Fruit fly (Drosophila melanogaster): ENCODE results near the gene alpha-Est5.

Gene alpha-Est5

DNA sequence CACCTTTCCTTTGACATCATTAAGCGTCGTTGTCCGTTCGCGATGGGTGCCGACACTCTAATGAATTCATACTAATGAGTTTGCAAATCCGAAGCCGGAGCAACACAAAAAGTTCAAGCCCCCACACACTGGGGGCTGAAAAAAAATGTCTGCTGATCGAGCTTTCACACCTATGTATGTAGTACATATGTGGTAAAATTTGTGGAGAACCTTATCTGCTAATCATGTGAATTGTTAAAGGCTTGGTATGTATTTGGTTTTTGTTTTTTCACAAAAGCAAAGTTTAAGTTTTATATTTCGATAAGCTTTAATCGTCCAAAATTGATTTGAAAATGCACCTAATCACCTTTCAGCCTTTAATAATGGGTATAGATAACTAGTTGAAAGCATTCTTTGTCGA is at the start of gene alpha-Est5:
alpha-Est5 (minus strand) TSS at position 110 of the 400 bp plus-strand sequence.
- no peak for TF ChIP-seq noc (tag; optimal IDR thresholded peaks at IDR 0.05)

DNA sequence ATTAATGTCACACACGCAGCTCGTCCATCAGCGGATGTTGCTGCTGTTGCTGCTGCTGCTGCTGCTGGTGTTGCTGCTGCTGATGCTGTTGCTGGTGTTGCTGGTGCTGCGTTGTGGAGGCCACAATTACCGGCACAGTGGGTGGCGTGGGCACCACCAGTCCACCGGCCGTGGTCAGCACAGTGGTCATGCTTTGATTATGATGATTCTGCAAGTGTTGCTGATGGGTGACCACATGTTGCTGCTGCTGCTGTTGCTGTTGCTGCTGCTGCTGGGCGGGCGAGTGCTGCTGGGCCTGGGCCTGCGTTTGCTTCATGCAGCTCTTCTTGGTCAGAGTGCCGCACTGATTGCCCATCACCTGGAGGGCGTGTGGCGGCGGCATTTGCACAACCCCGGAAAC is 36.0 kb upstream of the alpha-Est5 start:
- no peak for TF ChIP-seq noc (tag; optimal IDR thresholded peaks at IDR 0.05)

- no peak for TF ChIP-seq noc (tag; optimal IDR thresholded peaks at IDR 0.05)
Observed at dm6 chr3R:7551708-7552107, 15.5 kb upstream of the alpha-Est5 start, which contains the start of gene CG45545. CG45545 (plus strand) TSS chr3R:7552008.

DNA sequence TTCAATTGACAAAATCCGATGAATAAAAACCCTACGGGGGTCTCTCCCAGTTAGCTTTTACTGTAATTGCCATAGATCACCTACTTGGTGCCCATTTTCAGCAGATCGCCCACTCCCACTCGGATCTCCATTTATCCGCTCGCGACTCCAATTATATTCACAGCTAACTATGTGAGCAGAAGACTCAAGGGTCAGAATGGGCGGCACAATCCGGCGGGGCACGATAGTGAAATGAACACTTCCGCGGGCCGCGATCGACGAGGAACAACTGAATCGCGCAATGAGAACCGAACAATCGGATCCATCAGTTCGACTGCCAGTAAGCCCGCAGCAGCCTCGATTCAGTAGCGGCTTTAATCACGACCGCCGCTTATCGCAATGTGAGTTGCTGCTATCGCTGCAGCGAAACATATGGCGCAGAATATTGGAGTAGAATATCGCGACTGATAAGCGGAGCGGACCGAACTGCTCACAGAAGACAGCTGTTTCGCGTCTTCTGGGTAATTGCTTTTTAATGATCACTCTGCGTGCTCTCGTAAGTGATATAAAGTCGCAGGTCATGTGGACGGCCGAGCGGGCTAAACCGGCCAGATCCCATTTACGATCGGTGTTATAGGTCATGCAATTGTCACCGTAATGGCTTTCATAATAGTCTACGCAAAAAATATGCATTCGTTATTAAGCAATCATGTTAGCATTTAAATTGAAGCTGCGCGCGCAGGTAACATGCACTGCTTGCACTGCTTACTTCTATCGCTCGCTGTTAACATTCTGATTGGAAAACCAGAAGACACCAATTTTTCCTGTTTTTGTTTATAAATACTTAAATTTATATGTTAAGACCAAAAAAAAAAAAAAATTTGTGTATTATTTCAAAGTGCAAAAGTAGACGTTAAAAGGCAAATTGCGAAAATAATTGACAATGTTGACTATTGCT is 12.9 kb upstream of the alpha-Est5 start, which contains the start of gene alpha-Est1:
alpha-Est1 (minus strand) TSS at position 317 of the 937 bp plus-strand sequence.
- TF ChIP-seq noc (tag; optimal IDR thresholded peaks at IDR 0.05), result peak; percentile 19

DNA sequence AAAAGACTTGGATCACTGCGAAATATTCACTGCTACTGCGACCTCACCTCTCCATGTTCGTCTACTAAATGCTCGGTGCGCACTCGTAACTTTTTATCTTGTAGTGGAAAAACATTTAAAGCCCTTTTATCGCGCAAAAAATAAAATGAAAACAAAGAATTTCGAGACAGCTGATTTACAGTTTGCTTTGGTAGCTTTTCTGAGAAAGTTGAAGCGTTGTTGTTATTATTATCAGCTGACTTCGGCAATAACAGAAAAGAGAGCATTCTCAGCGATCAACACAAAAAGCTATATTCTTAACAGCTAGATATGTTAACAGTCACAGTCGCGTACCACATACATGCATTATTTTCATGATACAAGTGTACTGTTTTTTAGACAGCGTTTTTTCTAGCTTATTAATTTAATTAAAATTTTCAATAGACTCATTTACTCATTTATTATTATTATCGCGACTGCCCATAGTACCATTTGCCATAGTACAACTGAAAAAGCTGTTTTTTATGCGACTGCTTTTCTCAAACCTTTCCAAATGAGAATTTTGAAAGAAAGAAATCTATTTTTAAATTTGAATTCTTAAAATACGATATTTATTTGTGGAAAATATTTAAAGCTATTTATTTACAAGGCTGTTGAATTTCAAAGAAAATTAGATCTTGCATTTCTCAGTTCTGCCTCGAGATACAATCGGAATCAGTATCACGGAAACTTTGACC is 5.1 kb upstream of the alpha-Est5 start, which contains the start of the genes alpha-Est3 and alpha-Est2:
alpha-Est3 (minus strand) TSS at position 487 of the 716 bp plus-strand sequence.
alpha-Est2 (plus strand) TSS at position 666 of the 716 bp plus-strand sequence.
- no peak for TF ChIP-seq noc (tag; optimal IDR thresholded peaks at IDR 0.05)

- TF ChIP-seq noc (tag; optimal IDR thresholded peaks at IDR 0.05), result no peak
Observed at dm6 chr3R:7538435-7538834, 2.2 kb upstream of the alpha-Est5 start, which contains the start of gene alpha-Est4. alpha-Est4 (minus strand) TSS chr3R:7538615.

DNA sequence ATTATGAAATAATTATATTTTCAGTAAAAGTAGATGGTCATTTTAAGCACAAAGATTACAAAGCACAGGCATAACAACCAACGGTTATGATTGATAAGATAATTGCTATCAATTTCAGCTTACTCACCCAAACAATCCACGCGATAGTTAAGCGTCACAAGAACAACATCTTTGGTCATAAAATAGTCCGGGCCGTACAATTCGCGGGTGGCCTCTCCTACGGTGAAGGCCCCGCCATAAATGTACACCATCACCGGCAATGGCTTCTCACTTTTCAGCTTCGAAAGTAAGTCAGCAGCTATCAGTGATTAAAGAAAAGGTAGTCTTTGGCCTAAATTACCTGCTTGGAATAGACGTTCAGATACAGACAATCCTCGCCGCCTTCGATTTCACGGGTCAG is 584 bp downstream of the alpha-Est5 start:
- TF ChIP-seq noc (tag; optimal IDR thresholded peaks at IDR 0.05), result no peak

- TF ChIP-seq noc (tag; optimal IDR thresholded peaks at IDR 0.05), result no peak
Observed at dm6 chr3R:7530184-7530821, 5.9 kb downstream of the alpha-Est5 start, which contains the start of the genes Rtnl2 and alphaTub84D. Rtnl2 (minus strand) TSS chr3R:7530241. alphaTub84D (plus strand) TSS chr3R:7530753.

- no peak for TF ChIP-seq noc (tag; optimal IDR thresholded peaks at IDR 0.05)
Observed at dm6 chr3R:7528677-7529076, 7.5 kb downstream of the alpha-Est5 start, which contains the start of gene alpha-Est6. alpha-Est6 (minus strand) TSS chr3R:7528777.

dm6 chr3R:7524160-7524559 is 12.0 kb downstream of the alpha-Est5 start:
- TF ChIP-seq noc (tag; optimal IDR thresholded peaks at IDR 0.05), result peak; percentile 29

- no peak for TF ChIP-seq noc (tag; optimal IDR thresholded peaks at IDR 0.05)
Observed at dm6 chr3R:7523594-7523993, 12.6 kb downstream of the alpha-Est5 start, which contains the start of gene alpha-Est7. alpha-Est7 (minus strand) TSS chr3R:7523753.

DNA sequence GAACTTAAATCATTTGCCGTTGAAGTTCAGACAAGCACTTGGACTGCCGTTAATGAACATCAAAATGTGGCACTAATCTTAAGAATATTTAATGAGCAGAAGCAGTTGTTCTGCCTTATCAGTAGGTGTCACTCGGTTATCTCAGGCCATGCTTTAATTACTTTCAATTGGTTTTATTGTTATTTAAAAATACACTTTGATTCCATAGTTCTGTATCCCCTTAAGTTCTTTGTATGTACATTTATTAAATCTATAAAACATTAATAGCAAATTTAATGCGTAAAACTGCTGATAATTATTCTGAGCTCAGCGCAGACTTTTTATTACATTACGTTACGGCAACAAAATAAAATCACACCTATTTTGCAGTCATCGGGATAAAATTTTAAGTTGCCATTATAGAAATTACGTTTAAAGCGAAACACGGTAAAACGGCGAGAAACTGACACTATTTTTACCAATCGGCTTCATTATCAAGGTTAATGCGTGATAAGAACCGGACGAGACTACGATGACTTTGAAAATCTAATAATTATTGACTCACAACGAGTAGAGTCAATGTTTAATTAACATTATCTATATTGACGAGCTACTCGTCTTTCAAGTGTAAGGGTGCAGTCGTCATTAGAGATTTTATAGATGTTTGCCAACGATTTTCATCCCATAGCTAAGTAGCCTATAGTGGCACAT is 13.8 kb downstream of the alpha-Est5 start:
- peak; percentile 84 for TF ChIP-seq noc (tag; optimal IDR thresholded peaks at IDR 0.05)

DNA sequence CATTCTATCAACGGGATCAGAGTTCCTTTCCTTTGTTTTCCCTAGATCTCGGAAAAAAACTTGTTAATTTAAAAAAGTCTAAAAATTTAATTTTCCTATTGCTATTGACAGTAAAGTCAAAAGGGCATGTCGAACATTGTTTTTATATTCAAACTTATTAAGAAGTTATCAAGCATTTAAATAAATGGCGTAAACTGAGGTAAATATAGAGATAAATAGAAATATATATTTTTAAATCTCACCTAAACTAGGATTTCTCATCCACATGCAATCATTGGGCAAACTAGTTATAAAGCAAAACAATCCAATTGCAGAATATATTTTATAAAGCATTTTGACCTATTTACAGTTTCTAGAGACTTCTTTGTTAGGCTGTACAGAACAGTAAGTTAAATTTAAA is 16.8 kb downstream of the alpha-Est5 start, which contains the start of gene Ubc84D:
Ubc84D (minus strand) TSS at position 101 of the 400 bp plus-strand sequence.
- TF ChIP-seq noc (tag; optimal IDR thresholded peaks at IDR 0.05), result no peak

DNA sequence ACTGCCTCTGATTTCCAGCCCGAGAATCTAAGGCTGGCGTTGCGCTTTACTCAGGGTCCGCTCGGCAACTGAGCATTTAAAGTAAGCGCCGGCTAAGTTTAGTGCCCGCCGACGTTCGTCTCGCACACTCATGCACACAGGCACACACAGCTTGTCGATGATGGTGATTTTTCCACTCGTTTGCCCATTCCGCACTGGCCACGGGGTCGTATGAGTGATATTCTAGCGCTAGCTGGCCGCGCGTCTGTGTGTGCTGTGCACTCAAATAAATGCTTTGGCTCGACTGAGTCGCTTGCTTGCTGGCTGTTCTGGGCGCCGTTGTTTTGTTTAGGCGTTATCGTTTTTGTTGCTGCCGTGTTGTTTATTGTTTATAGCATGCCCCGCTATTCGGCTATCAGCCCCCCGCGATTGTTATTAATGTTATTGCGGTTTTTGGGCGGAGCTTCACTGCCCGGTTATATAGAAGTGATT is 20.6 kb downstream of the alpha-Est5 start, which contains the start of gene alpha-Est8:
alpha-Est8 (minus strand) TSS at position 72 of the 471 bp plus-strand sequence.
- TF ChIP-seq noc (tag; optimal IDR thresholded peaks at IDR 0.05), result peak; percentile 70

Data from whole organism, larva.